Worm (Caenorhabditis elegans) whole organism, mixed stage, embryonic: ENCODE data around the gene T07D1.3.

ENCODE experiments used
- M03D4.4 ChIP-seq: sonication (generic microtip); optimal IDR thresholded peaks from 2 replicates; lab custom pipeline; 2017; ENCODE audit warnings: mild to moderate bottlenecking, missing genetic modification characterization, missing compliant biosample characterization
- blmp-1 ChIP-seq: fragments of 150-350 bp; optimal IDR thresholded peaks from 2 replicates; lab custom pipeline; 2014; ENCODE audit warnings: missing biosample characterization, missing genetic modification characterization
- ceh-43 ChIP-seq: fragments of 200-800 bp; sonication (Bioruptor generic); optimal IDR thresholded peaks from 2 replicates; lab custom pipeline; 2018; ENCODE audit warnings: mild to moderate bottlenecking, missing genetic modification characterization, moderate library complexity, missing compliant biosample characterization
- ceh-83 ChIP-seq: fragments of 200-800 bp; sonication (Bioruptor generic); optimal IDR thresholded peaks from 2 replicates; lab custom pipeline; 2018; ENCODE audit warnings: mild to moderate bottlenecking, missing genetic modification characterization, missing compliant biosample characterization
- ces-1 ChIP-seq: fragments of 150-350 bp; optimal IDR thresholded peaks from 2 replicates; lab custom pipeline; 2014; ENCODE audit warnings: missing biosample characterization, missing genetic modification reagents, missing genetic modification characterization
- elt-1 ChIP-seq: sonication (generic microtip); optimal IDR thresholded peaks from 2 replicates; lab custom pipeline; 2017; ENCODE audit warnings: missing genetic modification characterization, mild to moderate bottlenecking, missing compliant biosample characterization, antibody characterized with exemption, moderate library complexity, borderline replicate concordance; ENCODE audit not compliant: insufficient read depth
- elt-3 ChIP-seq: fragments of 150-350 bp; optimal IDR thresholded peaks from 2 replicates; lab custom pipeline; 2014; ENCODE audit warnings: missing biosample characterization, missing genetic modification characterization
- flh-1 ChIP-seq: fragments of 200-800 bp; sonication (Bioruptor generic); optimal IDR thresholded peaks from 2 replicates; lab custom pipeline; 2018; ENCODE audit warnings: mild to moderate bottlenecking, missing genetic modification characterization, moderate library complexity, missing compliant biosample characterization
- ham-2 ChIP-seq: fragments of 200-800 bp; sonication (Bioruptor generic); optimal IDR thresholded peaks from 2 replicates; lab custom pipeline; 2018; ENCODE audit warnings: mild to moderate bottlenecking, missing genetic modification characterization, missing compliant biosample characterization
- hlh-1 ChIP-seq: fragments of 150-350 bp; optimal IDR thresholded peaks from 2 replicates; lab custom pipeline; 2014; ENCODE audit warnings: missing biosample characterization, missing genetic modification reagents, missing genetic modification characterization
- lin-32 ChIP-seq: fragments of 200-800 bp; sonication (Bioruptor generic); optimal IDR thresholded peaks from 2 replicates; lab custom pipeline; 2018; ENCODE audit warnings: mild to moderate bottlenecking, missing genetic modification characterization, missing compliant biosample characterization
- lsy-2 ChIP-seq: fragments of 150-350 bp; optimal IDR thresholded peaks from 2 replicates; lab custom pipeline; 2014; ENCODE audit warnings: missing biosample characterization, missing genetic modification characterization
- mab-5 ChIP-seq: fragments of 150-350 bp; optimal IDR thresholded peaks from 2 replicates; lab custom pipeline; 2014; ENCODE audit warnings: missing biosample characterization, missing genetic modification characterization
- mep-1 ChIP-seq: fragments of 150-350 bp; optimal IDR thresholded peaks from 2 replicates; lab custom pipeline; 2017; ENCODE audit warnings: missing biosample characterization, missing genetic modification reagents, missing genetic modification characterization, inconsistent platforms
- mls-2 ChIP-seq: sonication (generic microtip); optimal IDR thresholded peaks from 2 replicates; lab custom pipeline; 2016; ENCODE audit warnings: mild to moderate bottlenecking, missing genetic modification characterization, moderate library complexity, missing compliant biosample characterization
- nhr-12 ChIP-seq: fragments of 150-350 bp; optimal IDR thresholded peaks from 2 replicates; lab custom pipeline; 2014; ENCODE audit warnings: missing biosample characterization, missing genetic modification characterization
- nhr-2 ChIP-seq: fragments of 150-350 bp; optimal IDR thresholded peaks from 2 replicates; lab custom pipeline; 2014; ENCODE audit warnings: missing biosample characterization, missing genetic modification characterization
- nhr-28 ChIP-seq: fragments of 150-350 bp; optimal IDR thresholded peaks from 2 replicates; lab custom pipeline; 2014; ENCODE audit warnings: missing biosample characterization, missing genetic modification characterization
- nhr-76 ChIP-seq: sonication (generic microtip); optimal IDR thresholded peaks from 2 replicates; lab custom pipeline; 2017; ENCODE audit warnings: missing biosample characterization, missing genetic modification characterization
- pha-4 ChIP-seq: fragments of 150-350 bp; optimal IDR thresholded peaks from 2 replicates; lab custom pipeline; 2018; ENCODE audit warnings: missing biosample characterization, missing genetic modification reagents, missing genetic modification characterization
- sem-2 ChIP-seq: fragments of 200-800 bp; sonication (Bioruptor generic); optimal IDR thresholded peaks from 2 replicates; lab custom pipeline; 2018; ENCODE audit warnings: mild to moderate bottlenecking, missing genetic modification characterization, missing compliant biosample characterization
- snpc-4 ChIP-seq: fragments of 150-350 bp; optimal IDR thresholded peaks from 2 replicates; lab custom pipeline; 2014; ENCODE audit warnings: missing biosample characterization, missing genetic modification characterization
- tbx-8 ChIP-seq: fragments of 200-800 bp; sonication (Bioruptor generic); optimal IDR thresholded peaks from 2 replicates; lab custom pipeline; 2018; ENCODE audit warnings: mild to moderate bottlenecking, missing genetic modification characterization, moderate library complexity, missing compliant biosample characterization
- unc-120 ChIP-seq: sonication (generic microtip); optimal IDR thresholded peaks from 2 replicates; lab custom pipeline; 2017; ENCODE audit warnings: missing genetic modification characterization, missing compliant biosample characterization; ENCODE audit not compliant: poor library complexity, severe bottlenecking
- unc-39 ChIP-seq: fragments of 150-350 bp; optimal IDR thresholded peaks from 2 replicates; lab custom pipeline; 2014; ENCODE audit warnings: missing biosample characterization, missing genetic modification characterization
- unc-62 ChIP-seq: fragments of 150-350 bp; optimal IDR thresholded peaks from 2 replicates; lab custom pipeline; 2014; ENCODE audit warnings: missing biosample characterization, missing genetic modification reagents, missing genetic modification characterization
- zip-8 ChIP-seq: fragments of 150-350 bp; optimal IDR thresholded peaks from 2 replicates; lab custom pipeline; 2014; ENCODE audit warnings: missing biosample characterization, missing genetic modification characterization

The T07D1.3 gene

ce11 chrX:2443304-2443703 is at the start of gene T07D1.3:
Gene T07D1.3, minus strand, starts transcription at chrX:2443404.
- no peak for TF ChIP-seq zip-8
- TF ChIP-seq blmp-1 (tag; lab: Kevin White, UChicago), result no peak
- TF ChIP-seq lsy-2 (tag; lab: Kevin White, UChicago), result no peak
- no peak for TF ChIP-seq lin-32 (GFP tag; lab: Kevin White, UChicago)
- no peak for TF ChIP-seq mls-2 (tag; lab: Kevin White, UChicago)
- no peak for TF ChIP-seq ham-2 (GFP tag; lab: Kevin White, UChicago)
- TF ChIP-seq, all 35 proteins: peak for 0

ce11 chrX:2488526-2489098 is 45.4 kb upstream of the T07D1.3 start, which contains the start of gene hid-1:
Gene hid-1, plus strand, starts transcription at chrX:2489048.
- TF ChIP-seq nhr-2 (no peak), ces-1 (GFP tag; lab: Kevin White, UChicago) (peak; percentile 74)

- TF ChIP-seq ceh-83, result no peak
- peak; percentile 53 for TF ChIP-seq elt-1 (tag; lab: Kevin White, UChicago)
Observed at ce11 chrX:2483078-2483477, 39.9 kb upstream of the T07D1.3 start, which contains the start of gene K02E10.4. Gene K02E10.4, plus strand, starts transcription at chrX:2483263.

- TF ChIP-seq mep-1 (tag; lab: Kevin White, UChicago) (no peak), pha-4 (tag; lab: Kevin White, UChicago) (peak; percentile 63)
Observed at ce11 chrX:2482622-2483021, 39.4 kb upstream of the T07D1.3 start, which contains the start of gene K02E10.6. Gene K02E10.6, minus strand, starts transcription at chrX:2482770.

ce11 chrX:2478823-2479222 is 35.6 kb upstream of the T07D1.3 start, which contains the start of gene K02E10.5:
Gene K02E10.5, minus strand, starts transcription at chrX:2478923.
- no peak for TF ChIP-seq unc-120
- TF ChIP-seq M03D4.4 (tag; lab: Kevin White, UChicago), result no peak
- TF ChIP-seq nhr-28 (tag; lab: Kevin White, UChicago), result no peak
- TF ChIP-seq nhr-76, result no peak
- no peak for TF ChIP-seq lin-32 (GFP tag; lab: Kevin White, UChicago)
- no peak for TF ChIP-seq elt-3 (tag; lab: Kevin White, UChicago)
- TF ChIP-seq hlh-1 (tag; lab: Kevin White, UChicago), result no peak
- TF ChIP-seq flh-1 (GFP tag; lab: Kevin White, UChicago), result no peak
- TF ChIP-seq tbx-8 (GFP tag; lab: Kevin White, UChicago), result no peak
- no peak for TF ChIP-seq ceh-43
- no peak for TF ChIP-seq mab-5
- no peak for TF ChIP-seq mls-2 (tag; lab: Kevin White, UChicago)

ce11 chrX:2475873-2476272 is 32.7 kb upstream of the T07D1.3 start, which contains the start of gene R04B3.3:
Gene R04B3.3, minus strand, starts transcription at chrX:2475973.
- no peak for TF ChIP-seq mep-1 (tag; lab: Kevin White, UChicago)
- no peak for TF ChIP-seq sem-2 (GFP tag; lab: Kevin White, UChicago)
- TF ChIP-seq ceh-83, result no peak
- no peak for TF ChIP-seq snpc-4 (tag; lab: Kevin White, UChicago)
- no peak for TF ChIP-seq mab-5
- TF ChIP-seq blmp-1 (tag; lab: Kevin White, UChicago), result no peak
- TF ChIP-seq unc-39 (tag; lab: Kevin White, UChicago), result no peak

- peak; percentile 51 for TF ChIP-seq lin-32 (GFP tag; lab: Kevin White, UChicago)
- no peak for TF ChIP-seq mls-2 (tag; lab: Kevin White, UChicago)
Observed at ce11 chrX:2473618-2474017, 30.4 kb upstream of the T07D1.3 start, which contains the start of gene R04B3.2. Gene R04B3.2, minus strand, starts transcription at chrX:2473718.

- TF ChIP-seq ceh-43 (no peak), sem-2 (GFP tag; lab: Kevin White, UChicago) (no peak), unc-62 (GFP tag; lab: Kevin White, UChicago) (no peak), snpc-4 (tag; lab: Kevin White, UChicago) (no peak), tbx-8 (GFP tag; lab: Kevin White, UChicago) (no peak), elt-3 (tag; lab: Kevin White, UChicago) (no peak), blmp-1 (tag; lab: Kevin White, UChicago) (no peak), nhr-28 (tag; lab: Kevin White, UChicago) (no peak), nhr-12 (tag; lab: Kevin White, UChicago) (no peak), ces-1 (GFP tag; lab: Kevin White, UChicago) (no peak), mls-2 (tag; lab: Kevin White, UChicago) (no peak)
Observed at ce11 chrX:2471303-2471702, 28.1 kb upstream of the T07D1.3 start, which contains the start of gene R04B3.1. Gene R04B3.1, minus strand, starts transcription at chrX:2471403.
